Worm (Caenorhabditis elegans) whole organism, L1 larva: Measurements from ENCODE around the gene ZK1307.7.

Experiments
- C04F5.9 ChIP-seq: sonication (generic microtip); optimal IDR thresholded peaks from 2 replicates; lab custom pipeline; 2016; ENCODE audit warnings: missing genetic modification characterization, missing compliant biosample characterization
- C34B4.2 ChIP-seq: sonication (generic microtip); optimal IDR thresholded peaks from 2 replicates; lab custom pipeline; 2017; ENCODE audit warnings: mild to moderate bottlenecking, missing genetic modification characterization, missing compliant biosample characterization
- F16B12.6 ChIP-seq: fragments of 150-350 bp; optimal IDR thresholded peaks from 2 replicates; lab custom pipeline; 2014; ENCODE audit warnings: missing biosample characterization, missing genetic modification characterization
- Y116A8C.19 ChIP-seq: sonication (generic microtip); optimal IDR thresholded peaks from 2 replicates; lab custom pipeline; 2016; ENCODE audit warnings: missing compliant biosample characterization, missing genetic modification characterization, borderline replicate concordance
- aha-1 ChIP-seq: fragments of 150-350 bp; optimal IDR thresholded peaks from 2 replicates; lab custom pipeline; 2014; ENCODE audit warnings: missing biosample characterization, missing genetic modification characterization
- ama-1 ChIP-seq: fragments of 150-350 bp; optimal IDR thresholded peaks from 2 replicates; lab custom pipeline; 2014
- blmp-1 ChIP-seq: fragments of 150-350 bp; optimal IDR thresholded peaks from 2 replicates; lab custom pipeline; 2014; ENCODE audit warnings: missing biosample characterization, missing genetic modification characterization
- ceh-63 ChIP-seq: fragments of 200-800 bp; sonication (Bioruptor generic); optimal IDR thresholded peaks from 2 replicates; lab custom pipeline; 2018; ENCODE audit warnings: mild to moderate bottlenecking, missing genetic modification characterization, missing compliant biosample characterization
- ceh-8 ChIP-seq: fragments of 200-800 bp; sonication (Bioruptor generic); optimal IDR thresholded peaks from 2 replicates; lab custom pipeline; 2018; ENCODE audit warnings: mild to moderate bottlenecking, missing genetic modification characterization, moderate library complexity, missing compliant biosample characterization
- ceh-82 ChIP-seq, 3 experiments: fragments of 150-350 bp in 1 of 3; sonication (generic microtip) in 2 of 3; optimal IDR thresholded peaks; 2 replicates each; lab custom pipeline; 2014 to 2017; ENCODE audit warnings: missing biosample characterization in 3 of 3, missing genetic modification characterization in 3 of 3
- ceh-88 ChIP-seq: fragments of 200-800 bp; sonication (Bioruptor generic); IDR thresholded peaks from 2 replicates; pipeline ENCODE4 v1.3.6; 2022; ENCODE audit warnings: missing genetic modification characterization, missing compliant biosample characterization
- efl-1 ChIP-seq, 4 experiments: fragments of 150-350 bp; optimal IDR thresholded peaks in 3 of 4; peaks in 1 of 4; 1 replicate in 1 of 4; 2 replicates in 3 of 4; lab custom pipeline; 2014; ENCODE audit warnings: missing biosample characterization in 2 of 4, missing genetic modification characterization in 2 of 4, missing genetic modification reagents in 2 of 4
- egl-27 ChIP-seq, 2 experiments: fragments of 150-350 bp in 1 of 2; sonication (generic microtip); optimal IDR thresholded peaks; 3 replicates each; lab custom pipeline; 2017 to 2018; ENCODE audit warnings: missing biosample characterization in 2 of 2, missing genetic modification characterization in 2 of 2, missing genetic modification reagents in 2 of 2
- elt-3 ChIP-seq, 6 experiments: fragments of 150-350 bp in 1 of 6; sonication (generic microtip); optimal IDR thresholded peaks; 2 replicates each; lab custom pipeline; 2017 to 2018; ENCODE audit warnings: missing biosample characterization in 6 of 6, missing genetic modification characterization in 6 of 6, inconsistent platforms in 1 of 6
- ets-5 ChIP-seq: fragments of 200-800 bp; sonication (Bioruptor generic); IDR thresholded peaks from 2 replicates; pipeline ENCODE4 v1.3.6; 2022; ENCODE audit warnings: missing genetic modification characterization, missing compliant biosample characterization
- hlh-17 ChIP-seq: fragments of 200-800 bp; sonication (Bioruptor generic); optimal IDR thresholded peaks from 2 replicates; lab custom pipeline; 2018; ENCODE audit warnings: missing genetic modification characterization, mild to moderate bottlenecking, missing compliant biosample characterization, moderate library complexity, borderline replicate concordance
- irx-1 ChIP-seq: sonication (generic microtip); optimal IDR thresholded peaks from 2 replicates; lab custom pipeline; 2016; ENCODE audit warnings: missing genetic modification characterization, missing compliant biosample characterization
- jun-1 ChIP-seq: fragments of 150-350 bp; optimal IDR thresholded peaks from 2 replicates; lab custom pipeline; 2014; ENCODE audit warnings: missing biosample characterization, missing genetic modification reagents, missing genetic modification characterization
- lin-15B ChIP-seq: fragments of 150-350 bp; sonication (generic microtip); optimal IDR thresholded peaks from 3 replicates; lab custom pipeline; 2014; ENCODE audit warnings: missing biosample characterization, missing genetic modification characterization
- lin-39 ChIP-seq: fragments of 150-350 bp; optimal IDR thresholded peaks from 2 replicates; lab custom pipeline; 2014; ENCODE audit warnings: missing biosample characterization, missing genetic modification reagents, missing genetic modification characterization
- lsy-2 ChIP-seq, 2 experiments: fragments of 150-350 bp; optimal IDR thresholded peaks; 2 replicates each; lab custom pipeline; 2014; ENCODE audit warnings: missing biosample characterization in 2 of 2, missing genetic modification characterization in 2 of 2
- mab-9 ChIP-seq: fragments of 200-800 bp; sonication (Bioruptor generic); IDR thresholded peaks from 2 replicates; pipeline ENCODE4 v1.3.6; 2022; ENCODE audit warnings: missing genetic modification reagents, missing genetic modification characterization, missing compliant biosample characterization
- mep-1 ChIP-seq: fragments of 150-350 bp; optimal IDR thresholded peaks from 2 replicates; lab custom pipeline; 2014; ENCODE audit warnings: missing biosample characterization, missing genetic modification characterization
- nhr-12 ChIP-seq: sonication (generic microtip); optimal IDR thresholded peaks from 2 replicates; lab custom pipeline; 2017; ENCODE audit warnings: missing biosample characterization, missing genetic modification characterization
- nhr-19 ChIP-seq: fragments of 200-800 bp; sonication (Bioruptor generic); conservative IDR thresholded peaks from 2 replicates; pipeline ENCODE4 v1.3.6; 2022; ENCODE audit warnings: missing genetic modification characterization, missing compliant biosample characterization
- nhr-20 ChIP-seq: sonication (generic microtip); optimal IDR thresholded peaks from 2 replicates; lab custom pipeline; 2016; ENCODE audit warnings: mild to moderate bottlenecking, missing genetic modification characterization, missing compliant biosample characterization
- nhr-237 ChIP-seq: fragments of 150-350 bp; optimal IDR thresholded peaks from 2 replicates; lab custom pipeline; 2014; ENCODE audit warnings: missing biosample characterization, missing genetic modification characterization
- nhr-28 ChIP-seq: fragments of 150-350 bp; optimal IDR thresholded peaks from 2 replicates; lab custom pipeline; 2014; ENCODE audit warnings: missing biosample characterization, missing genetic modification characterization
- nhr-47 ChIP-seq: sonication (generic microtip); optimal IDR thresholded peaks from 2 replicates; lab custom pipeline; 2016; ENCODE audit warnings: mild to moderate bottlenecking, missing genetic modification characterization, moderate library complexity, missing compliant biosample characterization
- nhr-71 ChIP-seq: sonication (generic microtip); optimal IDR thresholded peaks from 2 replicates; lab custom pipeline; 2016; ENCODE audit warnings: mild to moderate bottlenecking, missing genetic modification characterization, moderate library complexity, missing compliant biosample characterization
- nhr-84 ChIP-seq: sonication (generic microtip); optimal IDR thresholded peaks from 2 replicates; lab custom pipeline; 2017; ENCODE audit warnings: missing biosample characterization, missing genetic modification characterization
- nhr-85 ChIP-seq: sonication (generic microtip); peaks from one replicate; lab custom pipeline; 2016; ENCODE audit warnings: missing genetic modification characterization, inconsistent platforms, missing compliant biosample characterization
- pax-3 ChIP-seq: fragments of 200-800 bp; sonication (Bioruptor generic); optimal IDR thresholded peaks from 2 replicates; lab custom pipeline; 2018; ENCODE audit warnings: mild to moderate bottlenecking, missing genetic modification characterization, moderate library complexity, missing compliant biosample characterization
- pqm-1 ChIP-seq: sonication (generic microtip); optimal IDR thresholded peaks from 3 replicates; lab custom pipeline; 2017; ENCODE audit warnings: missing biosample characterization, missing genetic modification characterization
- skn-1 ChIP-seq: fragments of 150-350 bp; optimal IDR thresholded peaks from 2 replicates; lab custom pipeline; 2014; ENCODE audit warnings: missing biosample characterization, missing genetic modification characterization
- snu-23 ChIP-seq: sonication (generic microtip); optimal IDR thresholded peaks from 2 replicates; lab custom pipeline; 2016; ENCODE audit warnings: missing genetic modification characterization, missing compliant biosample characterization
- sox-4 ChIP-seq: sonication (generic microtip); optimal IDR thresholded peaks from 2 replicates; lab custom pipeline; 2016; ENCODE audit warnings: missing genetic modification characterization, missing compliant biosample characterization
- swsn-7 ChIP-seq: sonication (generic microtip); optimal IDR thresholded peaks from 2 replicates; lab custom pipeline; 2016; ENCODE audit warnings: missing genetic modification characterization, missing compliant biosample characterization
- tbx-2 ChIP-seq: sonication (generic microtip); optimal IDR thresholded peaks from 2 replicates; lab custom pipeline; 2016; ENCODE audit warnings: missing genetic modification characterization, missing compliant biosample characterization
- unc-86 ChIP-seq: sonication (generic microtip); optimal IDR thresholded peaks from 2 replicates; lab custom pipeline; 2016; ENCODE audit warnings: missing genetic modification characterization, missing compliant biosample characterization
- unc-98 ChIP-seq: fragments of 200-800 bp; sonication (Bioruptor generic); IDR thresholded peaks from 2 replicates; pipeline ENCODE4 v1.3.6; 2022; ENCODE audit warnings: missing genetic modification characterization, missing compliant biosample characterization
- xbp-1 ChIP-seq: sonication (generic microtip); optimal IDR thresholded peaks from 2 replicates; lab custom pipeline; 2016; ENCODE audit warnings: missing genetic modification characterization, missing compliant biosample characterization
- zip-4 ChIP-seq: fragments of 200-800 bp; sonication (Bioruptor generic); optimal IDR thresholded peaks from 2 replicates; lab custom pipeline; 2018; ENCODE audit warnings: mild to moderate bottlenecking, missing genetic modification characterization, moderate library complexity, missing compliant biosample characterization
- ztf-4 ChIP-seq: fragments of 150-350 bp; optimal IDR thresholded peaks from 2 replicates; lab custom pipeline; 2014; ENCODE audit warnings: missing biosample characterization, missing genetic modification characterization

Gene ZK1307.7

DNA sequence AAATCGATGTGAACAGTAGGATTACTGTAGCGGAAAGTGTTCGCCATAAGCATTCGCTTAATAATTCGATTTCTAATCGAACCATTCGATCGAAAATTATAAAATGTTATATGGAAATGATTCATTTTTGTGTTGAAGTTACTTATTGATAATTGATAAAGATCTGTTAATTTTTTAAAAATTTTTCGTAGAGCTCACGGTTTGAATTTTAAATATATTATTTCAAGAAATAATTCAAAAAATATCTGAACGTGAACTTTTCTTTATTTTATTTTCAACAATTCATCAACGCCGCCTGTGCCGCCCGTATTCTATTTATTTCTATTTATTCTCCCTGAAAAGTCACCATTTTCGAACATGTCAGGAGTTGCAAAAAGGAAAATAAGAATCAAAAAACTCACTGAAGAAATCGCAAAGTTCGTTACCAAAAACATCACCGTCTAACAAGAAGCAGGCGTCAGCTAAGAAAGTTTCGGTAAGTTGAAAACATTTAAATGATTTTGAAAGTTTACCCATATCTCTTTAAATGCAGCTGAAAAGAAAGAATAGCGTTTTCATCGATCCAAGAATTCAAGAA is 25.0 kb upstream of the ZK1307.7 start, which contains the start of the genes T15H9.5 and T15H9.4:
Gene T15H9.5 (minus strand): TSS at position 101 of the 577 bp plus-strand sequence.
Gene T15H9.4 (plus strand): TSS at position 527 of the 577 bp plus-strand sequence.
- TF ChIP-seq xbp-1 (tag; lab: Kevin White, UChicago) (no peak), C34B4.2 (tag; lab: Kevin White, UChicago) (no peak), mep-1 (no peak), Y116A8C.19 (tag; lab: Kevin White, UChicago) (no peak), lsy-2 (tag; optimal IDR thresholded peaks at IDR 0.05; lab: Kevin White, UChicago) (no peak), nhr-28 (tag; lab: Kevin White, UChicago) (no peak), ceh-63 (no peak), ceh-82 (tag; optimal IDR thresholded peaks at IDR 0.05; lab: Kevin White, UChicago) (no peak), nhr-84 (tag; lab: Kevin White, UChicago) (no peak), snu-23 (GFP tag; lab: Kevin White, UChicago) (no peak), elt-3 (tag; optimal IDR thresholded peaks at IDR 0.05; lab: Kevin White, UChicago) (no peak), C04F5.9 (tag; lab: Kevin White, UChicago) (no peak), lin-15B (no peak)

DNA sequence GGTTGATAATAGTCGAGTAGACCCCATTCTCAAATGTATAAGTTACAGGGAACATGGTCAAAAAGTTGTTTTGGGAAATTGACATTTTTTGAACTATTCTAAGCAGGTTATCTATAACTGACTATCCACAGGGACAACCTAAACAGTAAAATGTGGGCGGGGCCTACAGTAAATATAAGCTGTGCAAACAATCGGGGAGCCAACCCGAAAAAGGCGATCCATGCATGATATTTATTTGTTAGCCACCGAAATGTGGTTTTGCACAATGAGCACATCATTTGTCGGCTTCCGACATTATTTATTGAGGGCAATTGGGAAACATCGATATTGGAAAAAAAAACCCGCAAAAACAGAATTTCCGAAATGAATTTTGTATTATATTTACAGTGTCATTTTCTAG is 21.7 kb upstream of the ZK1307.7 start, which contains the start of gene hlh-6:
Gene hlh-6 (minus strand): TSS at position 101 of the 400 bp plus-strand sequence.
- TF ChIP-seq snu-23 (GFP tag; lab: Kevin White, UChicago) = no peak
- TF ChIP-seq nhr-28 (tag; lab: Kevin White, UChicago) = no peak
- no peak for TF ChIP-seq F16B12.6 (tag; lab: Kevin White, UChicago)
- no peak for TF ChIP-seq nhr-237 (tag; lab: Kevin White, UChicago)

- TF ChIP-seq nhr-85 (no peak), ceh-63 (no peak), nhr-47 (peak; percentile 1), ztf-4 (peak; percentile 5), unc-98 (GFP tag; lab: Robert Waterston, UW) (no peak), efl-1 (optimal IDR thresholded peaks at IDR 0.05; lab: Kevin White, UChicago) (no peak), efl-1 (GFP tag; optimal IDR thresholded peaks at IDR 0.05 in 1 of 2; lab: Kevin White, UChicago) (peak in 1 of 2 experiments; percentile 77), pqm-1 (tag; lab: Kevin White, UChicago) (no peak), swsn-7 (tag; lab: Kevin White, UChicago) (no peak), xbp-1 (tag; lab: Kevin White, UChicago) (no peak), lsy-2 (tag; optimal IDR thresholded peaks at IDR 0.05; lab: Kevin White, UChicago) (peak in 1 of 2 experiments; percentile 54), nhr-84 (tag; lab: Kevin White, UChicago) (no peak), ama-1 (lab: Kevin White, UChicago) (peak; percentile 16), snu-23 (GFP tag; lab: Kevin White, UChicago) (no peak), ceh-88 (GFP tag; lab: Robert Waterston, UW) (no peak), C04F5.9 (tag; lab: Kevin White, UChicago) (no peak), lin-15B (no peak), nhr-237 (tag; lab: Kevin White, UChicago) (no peak), elt-3 (tag; optimal IDR thresholded peaks at IDR 0.05; lab: Kevin White, UChicago) (no peak), zip-4 (no peak), nhr-19 (no peak), nhr-12 (tag; lab: Kevin White, UChicago) (no peak), egl-27 (tag; optimal IDR thresholded peaks at IDR 0.05; lab: Kevin White, UChicago) (no peak), lin-39 (no peak), jun-1 (tag; lab: Kevin White, UChicago) (no peak), irx-1 (tag; lab: Kevin White, UChicago) (no peak), aha-1 (tag; lab: Kevin White, UChicago) (no peak), skn-1 (tag; lab: Kevin White, UChicago) (no peak), nhr-71 (tag; lab: Kevin White, UChicago) (no peak), ceh-8 (GFP tag; lab: Kevin White, UChicago) (no peak), unc-86 (tag; lab: Kevin White, UChicago) (no peak), tbx-2 (tag; lab: Kevin White, UChicago) (no peak), ets-5 (GFP tag; lab: Robert Waterston, UW) (no peak), nhr-20 (tag; lab: Kevin White, UChicago) (no peak), hlh-17 (GFP tag; lab: Kevin White, UChicago) (no peak), pax-3 (no peak), blmp-1 (tag; lab: Kevin White, UChicago) (no peak), sox-4 (tag; lab: Kevin White, UChicago) (no peak), mab-9 (GFP tag; lab: Robert Waterston, UW) (no peak)
- TF ChIP-seq, all 84 proteins: peak for 5
These were observed 19.1 kb upstream of the ZK1307.7 start, which contains the start of gene hal-3 for ce11 chrII:9617039-9617901. Gene hal-3, minus strand, starts transcription at chrII:9617125.
